Worm (Caenorhabditis elegans) whole organism, L2 larva: Measurements from ENCODE around the gene fbxa-95.

ENCODE experiments used
- C34F6.9 ChIP-seq: fragments of 150-350 bp; optimal IDR thresholded peaks from 2 replicates; lab custom pipeline; 2014; ENCODE audit warnings: missing biosample characterization, missing genetic modification characterization
- F13H6.1 ChIP-seq: sonication (generic microtip); optimal IDR thresholded peaks from 2 replicates; lab custom pipeline; 2016; ENCODE audit warnings: missing genetic modification characterization, missing compliant biosample characterization
- Y55F3AM.14 ChIP-seq: fragments of 200-800 bp; sonication (Bioruptor generic); optimal IDR thresholded peaks from 2 replicates; lab custom pipeline; 2018; ENCODE audit warnings: mild to moderate bottlenecking, missing genetic modification characterization, missing compliant biosample characterization
- alr-1 ChIP-seq: fragments of 150-350 bp; optimal IDR thresholded peaks from 2 replicates; lab custom pipeline; 2014; ENCODE audit warnings: missing biosample characterization, missing genetic modification characterization
- aly-2 ChIP-seq: fragments of 150-350 bp; optimal IDR thresholded peaks from 2 replicates; lab custom pipeline; 2014; ENCODE audit warnings: missing biosample characterization, missing genetic modification characterization
- ama-1 ChIP-seq: fragments of 150-350 bp; optimal IDR thresholded peaks from 2 replicates; lab custom pipeline; 2018; ENCODE audit warnings: inconsistent platforms
- ceh-16 ChIP-seq: fragments of 150-350 bp; optimal IDR thresholded peaks from 2 replicates; lab custom pipeline; 2014; ENCODE audit warnings: missing biosample characterization, missing genetic modification characterization
- ceh-82 ChIP-seq: fragments of 150-350 bp; optimal IDR thresholded peaks from 2 replicates; lab custom pipeline; 2014; ENCODE audit warnings: missing biosample characterization, missing genetic modification characterization
- crh-2 ChIP-seq: sonication (generic microtip); optimal IDR thresholded peaks from 2 replicates; lab custom pipeline; 2017; ENCODE audit warnings: missing biosample characterization, missing genetic modification characterization
- dmd-4 ChIP-seq: sonication (generic microtip); optimal IDR thresholded peaks from 2 replicates; lab custom pipeline; 2017; ENCODE audit warnings: missing biosample characterization, missing genetic modification characterization
- egl-27 ChIP-seq: sonication (generic microtip); optimal IDR thresholded peaks from 3 replicates; lab custom pipeline; 2017; ENCODE audit warnings: missing biosample characterization, missing genetic modification reagents, missing genetic modification characterization
- elt-1 ChIP-seq: fragments of 150-350 bp; optimal IDR thresholded peaks from 2 replicates; lab custom pipeline; 2014; ENCODE audit warnings: missing biosample characterization, missing genetic modification characterization
- elt-3 ChIP-seq: sonication (generic microtip); optimal IDR thresholded peaks from 2 replicates; lab custom pipeline; 2017; ENCODE audit warnings: missing biosample characterization, missing genetic modification characterization
- fos-1 ChIP-seq: fragments of 150-350 bp; optimal IDR thresholded peaks from 2 replicates; lab custom pipeline; 2014; ENCODE audit warnings: missing biosample characterization, missing genetic modification characterization
- gmeb-1 ChIP-seq: fragments of 150-350 bp; optimal IDR thresholded peaks from 2 replicates; lab custom pipeline; 2014; ENCODE audit warnings: missing biosample characterization, missing genetic modification characterization
- lin-39 ChIP-seq: fragments of 150-350 bp; optimal IDR thresholded peaks from 2 replicates; lab custom pipeline; 2014; ENCODE audit warnings: missing biosample characterization, missing genetic modification reagents, missing genetic modification characterization
- mab-5 ChIP-seq: fragments of 150-350 bp; optimal IDR thresholded peaks from 2 replicates; lab custom pipeline; 2014; ENCODE audit warnings: missing biosample characterization, missing genetic modification characterization
- mbf-1 ChIP-seq: sonication (generic microtip); optimal IDR thresholded peaks from 2 replicates; lab custom pipeline; 2017; ENCODE audit warnings: missing biosample characterization, missing genetic modification characterization
- nhr-10 ChIP-seq: sonication (generic microtip); optimal IDR thresholded peaks from 2 replicates; lab custom pipeline; 2017; ENCODE audit warnings: missing biosample characterization, missing genetic modification characterization
- nhr-11 ChIP-seq: fragments of 150-350 bp; optimal IDR thresholded peaks from 2 replicates; lab custom pipeline; 2014; ENCODE audit warnings: missing biosample characterization, missing genetic modification characterization
- nhr-12 ChIP-seq: fragments of 150-350 bp; optimal IDR thresholded peaks from 2 replicates; lab custom pipeline; 2014; ENCODE audit warnings: missing biosample characterization, missing genetic modification characterization
- nhr-129 ChIP-seq: fragments of 150-350 bp; optimal IDR thresholded peaks from 2 replicates; lab custom pipeline; 2014; ENCODE audit warnings: missing biosample characterization, missing genetic modification characterization
- nhr-21 ChIP-seq: fragments of 150-350 bp; optimal IDR thresholded peaks from 2 replicates; lab custom pipeline; 2014; ENCODE audit warnings: missing biosample characterization, missing genetic modification characterization
- nhr-23 ChIP-seq: fragments of 150-350 bp; optimal IDR thresholded peaks from 2 replicates; lab custom pipeline; 2014; ENCODE audit warnings: missing biosample characterization, missing genetic modification reagents, missing genetic modification characterization
- nhr-237 ChIP-seq: fragments of 150-350 bp; optimal IDR thresholded peaks from 2 replicates; lab custom pipeline; 2014; ENCODE audit warnings: missing biosample characterization, missing genetic modification characterization
- nhr-6 ChIP-seq: fragments of 150-350 bp; optimal IDR thresholded peaks from 2 replicates; lab custom pipeline; 2014; ENCODE audit warnings: missing biosample characterization, missing genetic modification characterization
- nhr-77 ChIP-seq: fragments of 150-350 bp; optimal IDR thresholded peaks from 2 replicates; lab custom pipeline; 2014; ENCODE audit warnings: missing biosample characterization, missing genetic modification characterization
- peb-1 ChIP-seq: fragments of 150-350 bp; optimal IDR thresholded peaks from 2 replicates; lab custom pipeline; 2014; ENCODE audit warnings: missing biosample characterization, missing genetic modification characterization
- sem-4 ChIP-seq: fragments of 150-350 bp; optimal IDR thresholded peaks from 2 replicates; lab custom pipeline; 2014; ENCODE audit warnings: missing biosample characterization, missing genetic modification reagents, missing genetic modification characterization
- skn-1 ChIP-seq: sonication (generic microtip); optimal IDR thresholded peaks from 2 replicates; lab custom pipeline; 2017; ENCODE audit warnings: missing biosample characterization, missing genetic modification characterization
- sma-3 ChIP-seq: sonication (generic microtip); optimal IDR thresholded peaks from 2 replicates; lab custom pipeline; 2016; ENCODE audit warnings: missing genetic modification reagents, missing genetic modification characterization, missing compliant biosample characterization
- snpc-4 ChIP-seq: fragments of 150-350 bp; optimal IDR thresholded peaks from 2 replicates; lab custom pipeline; 2014; ENCODE audit warnings: missing biosample characterization, missing genetic modification characterization
- unc-39 ChIP-seq: fragments of 150-350 bp; optimal IDR thresholded peaks from 2 replicates; lab custom pipeline; 2014; ENCODE audit warnings: missing biosample characterization, missing genetic modification characterization
- unc-55 ChIP-seq: fragments of 150-350 bp; sonication (generic microtip); optimal IDR thresholded peaks from 3 replicates; lab custom pipeline; 2014; ENCODE audit warnings: missing biosample characterization, missing genetic modification reagents, missing genetic modification characterization
- ztf-1 ChIP-seq: fragments of 200-800 bp; sonication (Bioruptor generic); conservative IDR thresholded peaks from 2 replicates; pipeline ENCODE4 v1.3.6; 2022; ENCODE audit warnings: missing genetic modification characterization, missing compliant biosample characterization
- ztf-4 ChIP-seq: fragments of 150-350 bp; optimal IDR thresholded peaks from 2 replicates; lab custom pipeline; 2014; ENCODE audit warnings: missing biosample characterization, missing genetic modification characterization

fbxa-95 gene

DNA sequence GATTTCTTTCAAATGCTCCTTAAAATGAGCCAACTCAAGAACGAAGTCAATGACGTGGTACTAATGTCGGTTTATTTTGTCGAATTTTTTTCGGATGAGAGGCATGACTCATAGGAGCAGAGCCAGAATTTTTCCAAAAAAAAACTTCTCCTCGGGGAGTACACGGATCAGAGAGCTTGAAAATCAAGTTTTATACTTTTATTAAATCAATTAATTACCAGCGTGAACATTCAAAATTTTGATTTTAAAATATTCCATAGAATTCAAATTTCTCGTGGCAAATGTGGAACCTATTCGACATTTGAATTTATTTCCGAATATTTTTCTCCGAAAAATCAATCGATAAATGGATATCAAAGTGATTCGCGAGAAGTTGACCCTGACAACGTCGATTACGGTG is 35.0 kb upstream of the fbxa-95 start, which contains the start of gene F21A3.4:
F21A3.4 (plus strand) TSS at position 301 of the 400 bp plus-strand sequence.
- TF ChIP-seq crh-2 (no peak), sem-4 (tag; lab: Kevin White, UChicago) (no peak), skn-1 (tag; lab: Kevin White, UChicago) (no peak), mbf-1 (tag; lab: Kevin White, UChicago) (no peak), nhr-237 (tag; lab: Kevin White, UChicago) (no peak), lin-39 (tag; lab: Kevin White, UChicago) (no peak), nhr-10 (tag; lab: Kevin White, UChicago) (no peak), elt-3 (tag; lab: Kevin White, UChicago) (no peak), ceh-16 (tag; lab: Kevin White, UChicago) (no peak), alr-1 (tag; lab: Kevin White, UChicago) (no peak), aly-2 (tag; lab: Kevin White, UChicago) (no peak), gmeb-1 (tag; lab: Kevin White, UChicago) (no peak), ceh-82 (tag; lab: Kevin White, UChicago) (no peak), ztf-1 (GFP tag; lab: Robert Waterston, UW) (no peak), peb-1 (no peak), sma-3 (no peak)
- TF ChIP-seq, all 48 proteins: peak for 0

ce11 chrV:15537923-15538322 is 33.4 kb upstream of the fbxa-95 start, which contains the start of gene prde-1:
prde-1 (plus strand) TSS chrV:15538244.
- TF ChIP-seq ztf-4 (no peak), mab-5 (tag; lab: Kevin White, UChicago) (no peak), nhr-77 (tag; lab: Kevin White, UChicago) (no peak), alr-1 (tag; lab: Kevin White, UChicago) (no peak), nhr-11 (tag; lab: Kevin White, UChicago) (no peak), mbf-1 (tag; lab: Kevin White, UChicago) (no peak), dmd-4 (tag; lab: Kevin White, UChicago) (no peak), fos-1 (no peak), nhr-12 (tag; lab: Kevin White, UChicago) (no peak), nhr-6 (no peak), lin-39 (tag; lab: Kevin White, UChicago) (no peak), ama-1 (no peak), Y55F3AM.14 (GFP tag; lab: Kevin White, UChicago) (no peak), nhr-129 (tag; lab: Kevin White, UChicago) (no peak), gmeb-1 (tag; lab: Kevin White, UChicago) (no peak)
- TF ChIP-seq, all 48 proteins: peak for 0

DNA sequence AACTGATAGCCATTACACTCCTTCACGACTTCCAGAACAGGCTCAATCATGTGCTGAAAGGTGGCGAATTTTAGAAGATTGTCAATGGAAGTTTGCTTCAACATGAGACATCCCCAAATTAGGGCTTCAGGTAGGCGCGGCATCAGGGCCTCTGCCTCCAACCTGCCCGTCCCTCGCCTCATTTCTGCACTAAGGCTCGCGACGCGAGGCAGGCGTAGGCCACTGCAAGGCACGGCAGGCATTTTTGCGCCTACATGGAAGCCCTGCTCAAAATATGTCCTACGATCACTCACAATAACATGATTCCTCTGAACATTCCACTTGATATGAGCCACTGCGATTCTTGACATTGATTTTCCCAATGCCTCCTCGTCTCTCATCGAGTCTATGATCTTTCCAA is 28.0 kb upstream of the fbxa-95 start:
- TF ChIP-seq aly-2 (tag; lab: Kevin White, UChicago), result no peak
- no peak for TF ChIP-seq ceh-82 (tag; lab: Kevin White, UChicago)
- TF ChIP-seq nhr-11 (tag; lab: Kevin White, UChicago), result no peak
- no peak for TF ChIP-seq elt-1 (tag; lab: Kevin White, UChicago)
- no peak for TF ChIP-seq nhr-21 (tag; lab: Kevin White, UChicago)
- no peak for TF ChIP-seq ama-1

ce11 chrV:15544898-15545297 is 26.4 kb upstream of the fbxa-95 start, which contains the start of gene glb-14:
glb-14 (minus strand) TSS chrV:15544994.
- TF ChIP-seq ceh-82 (tag; lab: Kevin White, UChicago) (no peak), aly-2 (tag; lab: Kevin White, UChicago) (no peak), egl-27 (tag; lab: Kevin White, UChicago) (no peak), mbf-1 (tag; lab: Kevin White, UChicago) (no peak), skn-1 (tag; lab: Kevin White, UChicago) (no peak), unc-55 (GFP tag; lab: Kevin White, UChicago) (no peak), C34F6.9 (tag; lab: Kevin White, UChicago) (no peak), nhr-129 (tag; lab: Kevin White, UChicago) (no peak), ztf-4 (no peak), snpc-4 (tag; lab: Kevin White, UChicago) (no peak), unc-39 (no peak), nhr-11 (tag; lab: Kevin White, UChicago) (no peak), lin-39 (tag; lab: Kevin White, UChicago) (no peak), elt-3 (tag; lab: Kevin White, UChicago) (no peak), nhr-23 (tag; lab: Kevin White, UChicago) (no peak), F13H6.1 (tag; lab: Kevin White, UChicago) (no peak)
